Fruit fly (Drosophila melanogaster) whole organism, larva: ENCODE measurements around the gene Pect.
A peak's percentile ranks its signal among the peaks of the same experiment; 100 is the strongest.
"Not testable (repeated sequence)": the region's sequence is repeated elsewhere in the genome, so short reads cannot be mapped to it uniquely, and the experiment has no call there.

Source experiments
- noc ChIP-seq: fragments of 200-800 bp; sonication (Bioruptor generic); optimal IDR thresholded peaks from 3 replicates; lab custom pipeline; 2019; ENCODE audit warnings: missing biosample characterization, mild to moderate bottlenecking, missing genetic modification characterization, moderate library complexity

The Pect gene

DNA sequence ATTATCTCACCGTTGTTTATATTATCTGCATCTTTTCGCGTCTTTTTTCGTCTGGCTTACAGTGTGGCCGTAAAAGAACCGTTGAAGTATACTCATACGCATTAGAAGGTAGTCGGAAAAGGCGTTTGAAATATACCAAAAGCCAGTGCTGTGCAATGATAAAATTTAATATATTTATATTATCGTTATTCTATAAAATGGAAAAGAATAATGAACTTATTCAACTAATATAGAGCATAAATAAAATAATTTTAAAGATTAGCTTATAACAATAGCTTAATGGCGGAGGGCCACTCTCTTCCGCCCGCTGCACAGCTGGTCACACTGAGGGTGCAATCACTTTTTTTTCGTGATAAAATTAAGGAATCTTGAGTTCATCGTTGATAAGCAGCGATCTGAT is 11.7 kb upstream of the Pect start, which contains the start of the genes CG16974 and Edem2:
TSS of gene CG16974 (minus strand) at position 86 of the 400 bp plus-strand sequence.
TSS of gene Edem2 (plus strand) at position 308 of the 400 bp plus-strand sequence.
- TF ChIP-seq noc: no peak

DNA sequence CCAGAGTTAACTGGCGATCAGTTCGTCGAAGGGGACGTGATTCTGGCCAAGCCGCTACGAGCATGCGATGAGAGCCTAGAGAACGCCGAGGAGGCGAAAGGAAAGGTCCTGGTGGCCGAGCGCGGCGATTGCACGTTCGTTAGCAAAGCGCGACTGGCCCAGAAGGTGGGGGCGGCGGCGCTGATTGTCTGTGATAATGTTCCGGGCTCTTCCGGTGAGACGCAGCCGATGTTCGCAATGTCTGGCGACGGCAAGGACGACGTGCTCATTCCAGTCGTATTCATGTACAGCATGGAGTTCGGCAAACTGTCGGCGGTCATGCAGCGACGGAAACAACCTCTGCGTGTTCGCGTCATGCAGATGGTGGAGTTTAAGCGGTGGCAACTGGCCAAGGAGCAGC is 7.7 kb upstream of the Pect start:
- no peak for TF ChIP-seq noc

DNA sequence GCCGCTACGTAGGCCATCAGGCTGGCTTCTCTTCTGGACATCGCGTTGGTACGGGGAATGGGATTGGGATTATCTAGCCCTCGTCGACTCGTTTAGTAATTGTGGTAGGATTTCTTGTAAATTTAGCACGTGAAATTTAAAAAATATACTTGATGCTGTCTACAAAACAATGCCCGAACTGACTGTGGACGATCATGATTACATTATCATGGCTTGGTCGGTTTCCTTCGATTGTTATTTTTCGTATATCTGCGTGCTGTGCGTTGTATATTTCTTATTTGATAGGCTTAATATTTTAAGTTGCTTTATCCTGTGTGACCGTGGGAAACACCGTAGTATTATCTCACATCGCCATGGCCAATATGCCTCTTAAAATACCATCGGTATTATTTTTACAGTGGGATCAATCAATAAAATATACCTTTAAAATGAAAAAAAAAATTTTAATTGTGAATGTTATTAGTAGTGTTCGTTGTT is 564 bp upstream of the Pect start, which contains the start of gene CG16972:
TSS of gene CG16972 (minus strand) at position 336 of the 477 bp plus-strand sequence.
- TF ChIP-seq noc: no peak

dm6 chr2L:13204151-13204550 is 589 bp downstream of the Pect start:
- TF ChIP-seq noc: no peak

- no peak for TF ChIP-seq noc
These were observed 1.7 kb downstream of the Pect start for dm6 chr2L:13205256-13205655.

DNA sequence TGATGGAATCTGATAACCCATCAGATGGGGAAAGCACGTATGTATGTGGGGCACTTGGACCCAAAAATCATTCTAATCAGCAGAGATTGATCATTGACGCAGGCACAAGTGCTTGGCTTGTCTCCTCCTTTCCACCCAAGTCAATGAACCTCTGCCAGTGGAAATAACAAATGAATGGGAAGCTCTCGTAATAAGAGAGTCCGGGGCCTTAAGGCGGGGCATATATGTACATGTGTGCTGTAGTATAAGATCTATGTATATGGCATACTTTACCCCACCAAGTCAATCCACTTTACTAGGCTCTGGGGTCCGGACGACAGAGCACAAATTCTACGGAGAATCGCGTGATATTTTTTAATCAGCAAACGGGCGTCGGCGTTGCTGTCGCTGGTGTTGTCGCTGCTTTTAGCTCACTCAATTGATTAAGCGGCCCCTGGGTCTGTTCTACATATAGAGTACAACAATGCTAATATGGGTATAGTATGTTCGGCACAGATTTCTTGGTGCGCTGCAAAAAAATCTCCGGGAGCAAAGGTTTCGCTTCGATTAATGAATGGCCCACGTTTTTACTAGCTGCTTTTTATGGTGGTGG is 2.6 kb downstream of the Pect start:
- TF ChIP-seq noc: peak; percentile 57

- no peak for TF ChIP-seq noc
These were observed 3.4 kb downstream of the Pect start for dm6 chr2L:13206857-13207463.

- not testable (repeated sequence) for TF ChIP-seq noc
These were observed 8.3 kb downstream of the Pect start, which contains the start of gene CG15482 for dm6 chr2L:13211764-13212265. Gene CG15482, minus strand, starts transcription at chr2L:13211814.

DNA sequence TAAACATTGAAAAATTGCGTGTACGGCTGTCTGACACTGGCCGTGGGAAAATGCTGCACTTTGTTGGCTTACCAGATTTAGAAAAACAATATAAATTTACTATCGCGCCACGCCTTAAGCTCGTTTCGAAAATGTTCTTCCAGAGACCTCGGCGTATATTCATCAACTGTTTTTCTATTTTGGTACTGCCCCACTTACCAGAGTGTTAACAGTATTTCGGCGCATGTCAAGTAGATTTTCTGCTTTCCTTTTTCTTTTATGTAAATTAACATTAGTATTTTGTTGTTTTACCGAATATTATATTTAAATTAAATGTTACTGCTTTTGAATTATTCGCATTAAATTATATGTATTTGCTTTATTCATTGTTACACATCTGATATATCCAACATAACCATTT is 11.4 kb downstream of the Pect start, which contains the start of gene kek4:
TSS of gene kek4 (minus strand) at position 341 of the 400 bp plus-strand sequence.
- no peak for TF ChIP-seq noc

dm6 chr2L:13219281-13220092 is 15.9 kb downstream of the Pect start, which contains the start of the genes CG9426 and mRF1:
Gene CG9426, minus strand, starts transcription at chr2L:13219923.
Gene mRF1, plus strand, starts transcription at chr2L:13219979.
- TF ChIP-seq noc: no peak

dm6 chr2L:13222225-13222648 is 18.7 kb downstream of the Pect start, which contains the start of the genes Ski6 and CG16812:
Gene Ski6, minus strand, starts transcription at chr2L:13222429.
Gene CG16812, plus strand, starts transcription at chr2L:13222587.
- no peak for TF ChIP-seq noc

DNA sequence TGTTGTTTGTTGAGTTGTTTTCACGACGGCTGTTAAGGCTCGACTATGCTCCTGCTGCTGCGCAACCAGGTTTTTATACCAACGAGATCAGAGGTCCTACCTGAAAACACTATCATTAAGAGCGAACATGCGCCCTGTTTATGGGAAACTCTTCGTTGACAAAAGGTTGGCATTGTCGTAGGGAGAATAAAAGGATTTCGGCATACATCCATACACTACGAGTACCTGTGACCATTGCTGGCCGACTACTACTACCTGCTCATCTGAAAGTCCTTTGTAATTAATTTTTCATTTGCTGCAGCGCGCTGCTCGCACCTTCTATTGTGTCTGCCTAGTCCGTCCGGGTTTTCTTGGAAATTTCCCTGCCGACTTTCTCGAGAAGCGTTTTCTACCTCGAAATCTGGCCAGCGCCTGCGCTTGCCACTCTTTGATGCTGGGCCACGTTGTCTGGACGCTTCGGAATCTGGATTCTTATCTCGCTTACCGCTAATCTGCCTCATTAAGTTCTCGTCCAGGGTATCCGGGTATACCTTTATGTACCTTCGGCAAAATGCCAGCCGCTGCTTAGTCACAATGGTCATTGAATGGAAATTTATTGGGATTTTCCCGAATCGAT is 21.8 kb downstream of the Pect start, which contains the start of gene CG15480:
TSS of gene CG15480 (minus strand) at position 51 of the 616 bp plus-strand sequence.
- no peak for TF ChIP-seq noc

DNA sequence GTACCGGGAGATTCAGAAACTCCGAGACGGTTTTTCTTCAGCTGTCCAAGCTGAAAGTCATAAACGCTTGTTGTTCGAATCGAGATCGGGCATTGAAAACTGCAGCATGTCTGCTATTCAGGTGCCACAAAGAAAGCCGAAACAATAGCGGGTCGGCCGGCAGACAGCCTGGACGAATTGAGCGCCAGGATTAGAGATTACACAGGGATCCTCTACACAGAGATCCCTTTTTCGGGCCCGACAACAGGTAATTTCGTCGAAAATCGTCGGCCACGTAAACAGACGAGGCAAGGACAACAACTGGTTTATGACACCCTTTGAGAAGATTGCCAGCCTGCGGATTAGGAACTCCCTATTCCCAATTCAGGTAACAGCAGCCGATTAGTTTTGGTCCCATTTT is 23.7 kb downstream of the Pect start, which contains the start of gene CG16813:
TSS of gene CG16813 (plus strand) at position 288 of the 400 bp plus-strand sequence.
- TF ChIP-seq noc: no peak

dm6 chr2L:13229388-13229882 is 25.9 kb downstream of the Pect start, which contains the start of gene CG16815:
Gene CG16815, plus strand, starts transcription at chr2L:13229832.
- TF ChIP-seq noc: no peak

DNA sequence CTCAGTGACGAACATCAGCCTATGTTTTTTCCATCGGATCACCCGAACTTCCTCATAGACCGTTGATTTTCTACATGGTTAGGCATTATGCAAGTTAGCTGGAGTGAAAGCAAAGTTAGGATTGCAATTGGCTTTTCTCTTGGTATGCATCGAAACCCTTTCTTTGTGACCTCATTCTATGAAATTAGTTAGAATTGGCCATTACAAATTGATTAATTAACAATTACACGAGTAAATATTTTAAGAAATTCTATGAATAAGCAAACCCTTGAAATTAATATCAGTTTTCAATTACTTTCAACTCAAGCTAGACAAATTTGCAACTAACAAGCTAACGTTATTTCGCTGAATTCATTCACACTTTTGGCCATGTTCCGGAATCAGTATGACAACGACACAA is 28.2 kb downstream of the Pect start, which contains the start of gene Prosalpha6T:
TSS of gene Prosalpha6T (plus strand) at position 301 of the 400 bp plus-strand sequence.
- no peak for TF ChIP-seq noc
